Worm (Caenorhabditis elegans) whole organism, young adult: ENCODE measurements around the gene K11H12.6.
A peak's percentile ranks its signal among the peaks of the same experiment; 100 is the strongest.

Source experiments
- B0019.2 ChIP-seq: fragments of 200-800 bp; sonication (Bioruptor generic); conservative IDR thresholded peaks from 2 replicates; pipeline ENCODE4 v1.3.6; 2022; ENCODE audit warnings: missing genetic modification reagents, missing genetic modification characterization, missing compliant biosample characterization
- B0336.3 ChIP-seq: fragments of 200-800 bp; sonication (Bioruptor generic); IDR thresholded peaks from 2 replicates; pipeline ENCODE4 v1.3.6; 2022; ENCODE audit warnings: missing genetic modification characterization, missing compliant biosample characterization
- F22D6.2 ChIP-seq: sonication (generic microtip); optimal IDR thresholded peaks from 2 replicates; lab custom pipeline; 2016; ENCODE audit warnings: mild to moderate bottlenecking, missing genetic modification characterization, missing compliant biosample characterization
- F23B12.7 ChIP-seq: sonication (generic microtip); optimal IDR thresholded peaks from 2 replicates; lab custom pipeline; 2017; ENCODE audit warnings: missing genetic modification characterization, mild to moderate bottlenecking, missing compliant biosample characterization, antibody characterized with exemption, moderate library complexity; ENCODE audit not compliant: insufficient read depth
- F49E8.2 ChIP-seq: sonication (generic microtip); optimal IDR thresholded peaks from 3 replicates; lab custom pipeline; 2017; ENCODE audit warnings: missing genetic modification characterization, mild to moderate bottlenecking, missing compliant biosample characterization, antibody characterized with exemption, moderate library complexity; ENCODE audit not compliant: insufficient read depth
- F55B11.4 ChIP-seq: sonication (generic microtip); optimal IDR thresholded peaks from 2 replicates; lab custom pipeline; 2016; ENCODE audit warnings: missing compliant biosample characterization, missing genetic modification characterization, borderline replicate concordance; ENCODE audit not compliant: insufficient read depth
- T07F8.4 ChIP-seq: sonication (generic microtip); optimal IDR thresholded peaks from 2 replicates; lab custom pipeline; 2016; ENCODE audit warnings: mild to moderate bottlenecking, missing genetic modification characterization, moderate library complexity, missing compliant biosample characterization
- Y53G8AR.9 ChIP-seq: fragments of 200-800 bp; sonication (Bioruptor generic); conservative IDR thresholded peaks from 2 replicates; pipeline ENCODE4 v1.3.6; 2022; ENCODE audit warnings: missing genetic modification reagents, missing genetic modification characterization, missing compliant biosample characterization
- Y67H2A.10 ChIP-seq: fragments of 200-800 bp; sonication (Bioruptor generic); conservative IDR thresholded peaks from 2 replicates; pipeline ENCODE4 v1.3.6; 2022; ENCODE audit warnings: missing genetic modification reagents, missing genetic modification characterization, missing compliant biosample characterization
- Y95B8A.8 ChIP-seq: fragments of 200-800 bp; sonication (Bioruptor generic); IDR thresholded peaks from 2 replicates; pipeline ENCODE4 v1.3.6; 2022; ENCODE audit warnings: missing genetic modification reagents, missing genetic modification characterization, missing compliant biosample characterization
- ama-1 ChIP-seq, 3 experiments: fragments of 150-350 bp in 1 of 3; sonication (generic microtip) in 2 of 3; optimal IDR thresholded peaks; 2 replicates each; lab custom pipeline; 2014 to 2018; ENCODE audit warnings: missing biosample characterization in 2 of 3, missing genetic modification characterization in 2 of 3, missing genetic modification reagents in 2 of 3
- atf-7 ChIP-seq: sonication (generic microtip); optimal IDR thresholded peaks from 2 replicates; lab custom pipeline; 2017; ENCODE audit warnings: mild to moderate bottlenecking, missing genetic modification characterization, missing compliant biosample characterization
- attf-6 ChIP-seq: fragments of 200-800 bp; sonication (Bioruptor generic); IDR thresholded peaks from 2 replicates; pipeline ENCODE4 v1.3.6; 2022; ENCODE audit warnings: missing genetic modification reagents, missing genetic modification characterization, missing compliant biosample characterization
- bed-2 ChIP-seq: fragments of 200-800 bp; sonication (Bioruptor generic); IDR thresholded peaks from 2 replicates; pipeline ENCODE4 v1.3.6; 2022; ENCODE audit warnings: missing genetic modification reagents, missing genetic modification characterization, missing compliant biosample characterization
- cebp-2 ChIP-seq: fragments of 200-800 bp; sonication (Bioruptor generic); IDR thresholded peaks from 2 replicates; pipeline ENCODE4 v1.3.6; 2022; ENCODE audit warnings: missing genetic modification characterization, missing compliant biosample characterization
- ceh-91 ChIP-seq: fragments of 200-800 bp; sonication (Bioruptor generic); IDR thresholded peaks from 2 replicates; pipeline ENCODE4 v1.3.6; 2022; ENCODE audit warnings: missing genetic modification reagents, missing genetic modification characterization, missing compliant biosample characterization
- dpff-1 ChIP-seq: sonication (generic microtip); optimal IDR thresholded peaks from 2 replicates; lab custom pipeline; 2017; ENCODE audit warnings: mild to moderate bottlenecking, missing genetic modification characterization, missing compliant biosample characterization
- dpl-1 ChIP-seq: fragments of 150-350 bp; optimal IDR thresholded peaks from 2 replicates; lab custom pipeline; 2014; ENCODE audit warnings: missing biosample characterization, missing genetic modification reagents, missing genetic modification characterization
- egl-18 ChIP-seq: fragments of 200-800 bp; sonication (Bioruptor generic); IDR thresholded peaks from 2 replicates; pipeline ENCODE4 v1.3.6; 2022; ENCODE audit warnings: missing genetic modification reagents, missing genetic modification characterization, missing compliant biosample characterization
- egl-44 ChIP-seq: fragments of 200-800 bp; sonication (Bioruptor generic); IDR thresholded peaks from 2 replicates; pipeline ENCODE4 v1.3.6; 2022; ENCODE audit warnings: missing genetic modification reagents, missing genetic modification characterization, missing compliant biosample characterization
- him-1 ChIP-seq: sonication (generic microtip); optimal IDR thresholded peaks from 2 replicates; lab custom pipeline; 2016; ENCODE audit warnings: missing genotype, missing genetic modification reagents, missing genetic modification characterization, missing compliant biosample characterization
- let-607 ChIP-seq, 2 experiments: fragments of 200-800 bp in 1 of 2; sonication (Bioruptor generic) in 1 of 2; sonication (generic microtip) in 1 of 2; optimal IDR thresholded peaks; 2 replicates each; lab custom pipeline; 2016 to 2018; ENCODE audit warnings: mild to moderate bottlenecking in 2 of 2, missing compliant biosample characterization in 2 of 2, missing genetic modification characterization in 2 of 2, moderate library complexity in 2 of 2, missing genotype in 1 of 2
- lin-35 ChIP-seq, 3 experiments: fragments of 150-350 bp in 2 of 3; sonication (generic microtip) in 1 of 3; optimal IDR thresholded peaks; 2 replicates each; lab custom pipeline; 2014 to 2018; ENCODE audit warnings: missing biosample characterization in 3 of 3, missing genetic modification characterization in 3 of 3, missing genetic modification reagents in 3 of 3
- lin-40 ChIP-seq: sonication (generic microtip); optimal IDR thresholded peaks from 2 replicates; lab custom pipeline; 2016; ENCODE audit warnings: missing genetic modification characterization, mild to moderate bottlenecking, missing compliant biosample characterization, missing genotype, missing genetic modification reagents
- madf-3 ChIP-seq: fragments of 200-800 bp; sonication (Bioruptor generic); IDR thresholded peaks from 2 replicates; pipeline ENCODE4 v1.3.6; 2022; ENCODE audit warnings: missing genetic modification reagents, missing genetic modification characterization, missing compliant biosample characterization
- madf-8 ChIP-seq: fragments of 200-800 bp; sonication (Bioruptor generic); conservative IDR thresholded peaks from 2 replicates; pipeline ENCODE4 v1.3.6; 2022; ENCODE audit warnings: missing genetic modification reagents, missing genetic modification characterization, missing compliant biosample characterization
- nfya-1 ChIP-seq: sonication (generic microtip); optimal IDR thresholded peaks from 2 replicates; lab custom pipeline; 2017; ENCODE audit warnings: antibody characterized with exemption, missing compliant biosample characterization, missing genetic modification characterization, borderline replicate concordance; ENCODE audit not compliant: insufficient read depth
- nfyb-1 ChIP-seq: fragments of 200-800 bp; sonication (Bioruptor generic); IDR thresholded peaks from 2 replicates; pipeline ENCODE4 v1.3.6; 2022; ENCODE audit warnings: missing genetic modification reagents, missing genetic modification characterization, missing compliant biosample characterization
- nhr-120 ChIP-seq: fragments of 200-800 bp; sonication (Bioruptor generic); IDR thresholded peaks from 2 replicates; pipeline ENCODE4 v1.3.6; 2022; ENCODE audit warnings: missing genetic modification characterization, missing compliant biosample characterization
- pbrm-1 ChIP-seq: fragments of 200-800 bp; sonication (Bioruptor generic); IDR thresholded peaks from 2 replicates; pipeline ENCODE4 v1.3.6; 2022; ENCODE audit warnings: missing genetic modification reagents, missing genetic modification characterization, missing compliant biosample characterization
- pha-4 ChIP-seq: fragments of 150-350 bp; sonication (generic microtip); optimal IDR thresholded peaks from 2 replicates; lab custom pipeline; 2014; ENCODE audit warnings: missing biosample characterization, missing genetic modification reagents, missing genetic modification characterization
- rpc-1 ChIP-seq, 2 experiments: fragments of 150-350 bp in 1 of 2; sonication (generic microtip) in 1 of 2; optimal IDR thresholded peaks; 2 replicates each; lab custom pipeline; 2014 to 2018; ENCODE audit warnings: missing biosample characterization in 1 of 2, missing genetic modification characterization in 1 of 2, missing genetic modification reagents in 1 of 2, missing genotype in 1 of 2
- sdz-38 ChIP-seq: sonication (generic microtip); optimal IDR thresholded peaks from 2 replicates; lab custom pipeline; 2016; ENCODE audit warnings: missing genotype, missing genetic modification characterization, missing compliant biosample characterization
- snpc-3.4 ChIP-seq: sonication (generic microtip); optimal IDR thresholded peaks from 2 replicates; lab custom pipeline; 2017; ENCODE audit warnings: missing genetic modification characterization, mild to moderate bottlenecking, missing compliant biosample characterization, antibody characterized with exemption, moderate library complexity, missing genotype, missing genetic modification reagents
- snpc-4 ChIP-seq, 5 experiments: fragments of 150-350 bp in 1 of 5; sonication (generic microtip) in 4 of 5; optimal IDR thresholded peaks; 2 replicates each; lab custom pipeline; 2014 to 2018; ENCODE audit warnings: missing genetic modification characterization in 5 of 5, missing biosample characterization in 3 of 5, antibody characterized with exemption in 2 of 5, mild to moderate bottlenecking in 2 of 5, missing compliant biosample characterization in 2 of 5, missing genotype in 2 of 5, moderate library complexity in 2 of 5, missing genetic modification reagents in 1 of 5
- somi-1 ChIP-seq: fragments of 200-800 bp; sonication (Bioruptor generic); optimal IDR thresholded peaks from 2 replicates; lab custom pipeline; 2018; ENCODE audit warnings: mild to moderate bottlenecking, missing genetic modification characterization, missing compliant biosample characterization
- sptf-2 ChIP-seq: fragments of 200-800 bp; sonication (Bioruptor generic); optimal IDR thresholded peaks from 2 replicates; lab custom pipeline; 2018; ENCODE audit warnings: mild to moderate bottlenecking, missing genetic modification characterization, missing compliant biosample characterization
- ztf-18 ChIP-seq: sonication (generic microtip); optimal IDR thresholded peaks from 2 replicates; lab custom pipeline; 2016; ENCODE audit warnings: missing genotype, mild to moderate bottlenecking, missing genetic modification characterization, missing compliant biosample characterization
- ztf-25 ChIP-seq: fragments of 200-800 bp; sonication (Bioruptor generic); IDR thresholded peaks from 2 replicates; pipeline ENCODE4 v1.3.6; 2022; ENCODE audit warnings: missing genetic modification reagents, missing genetic modification characterization, missing compliant biosample characterization
- ztf-26 ChIP-seq: sonication (generic microtip); optimal IDR thresholded peaks from 2 replicates; lab custom pipeline; 2017; ENCODE audit warnings: missing genetic modification characterization, missing compliant biosample characterization
- ztf-6 ChIP-seq: fragments of 200-800 bp; sonication (Bioruptor generic); IDR thresholded peaks from 2 replicates; pipeline ENCODE4 v1.3.6; 2022; ENCODE audit warnings: missing genetic modification reagents, missing genetic modification characterization, missing compliant biosample characterization

The K11H12.6 gene

DNA sequence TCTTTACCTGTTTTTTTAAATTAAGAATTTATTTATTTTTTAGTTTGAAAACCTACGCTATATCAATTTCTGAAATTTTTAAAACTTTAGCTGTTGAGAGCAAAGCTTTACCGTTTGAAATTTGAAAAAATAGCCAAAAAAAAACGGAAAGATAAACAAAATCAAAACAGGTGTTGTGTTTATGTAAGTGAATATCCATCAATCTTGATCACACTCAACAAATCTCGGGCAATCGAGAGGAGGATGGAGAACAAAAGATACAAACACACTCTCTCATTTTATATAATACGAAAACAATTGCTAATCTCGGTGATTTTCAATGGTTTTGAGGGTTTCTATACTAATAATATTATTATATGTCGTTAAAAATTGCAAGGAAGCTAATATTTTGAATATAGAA, 5.5 kb upstream of the K11H12.6 start:
- TF ChIP-seq ama-1 (optimal IDR thresholded peaks at IDR 0.05; lab: Kevin White, UChicago) = no peak
- no peak for TF ChIP-seq ama-1 (GFP tag; optimal IDR thresholded peaks at IDR 0.05; lab: Kevin White, UChicago)
- no peak for TF ChIP-seq B0336.3 (GFP tag; lab: Robert Waterston, UW)
- TF ChIP-seq ztf-25 (GFP tag; lab: Robert Waterston, UW) = no peak
- no peak for TF ChIP-seq snpc-4 (GFP tag; optimal IDR thresholded peaks at IDR 0.05; lab: Kevin White, UChicago)
- TF ChIP-seq snpc-4 (tag; optimal IDR thresholded peaks at IDR 0.05; lab: Kevin White, UChicago) = no peak
- no peak for TF ChIP-seq egl-44 (GFP tag; lab: Robert Waterston, UW)
- TF ChIP-seq atf-7 = no peak
- no peak for TF ChIP-seq F23B12.7 (tag; lab: Kevin White, UChicago)
- TF ChIP-seq sptf-2 = no peak
- TF ChIP-seq dpff-1 = no peak
- TF ChIP-seq pbrm-1 (GFP tag; lab: Robert Waterston, UW) = no peak

DNA sequence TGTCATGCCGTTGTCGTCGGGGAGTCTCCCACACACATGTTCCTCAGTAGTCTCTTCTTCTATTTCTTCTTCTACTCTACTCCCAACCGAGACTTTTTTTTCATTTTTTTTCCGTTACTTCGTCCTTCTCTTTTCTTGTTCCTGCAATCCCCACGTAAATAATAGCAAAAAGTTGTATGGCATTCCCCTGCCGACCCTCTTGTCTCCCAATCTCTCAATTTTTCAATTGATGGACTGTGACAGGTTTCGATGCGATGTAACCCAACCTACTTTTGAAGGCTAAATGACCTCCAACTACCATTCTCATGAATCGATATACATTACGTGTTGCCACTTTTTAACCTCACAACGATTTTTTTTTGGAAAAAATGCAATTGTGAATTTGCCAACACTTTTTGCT, 3.0 kb upstream of the K11H12.6 start:
- TF ChIP-seq ztf-18 (tag; lab: Kevin White, UChicago) (no peak), dpl-1 (GFP tag; lab: Kevin White, UChicago) (no peak), F49E8.2 (tag; lab: Kevin White, UChicago) (no peak), Y67H2A.10 (GFP tag; lab: Robert Waterston, UW) (no peak), madf-3 (GFP tag; lab: Robert Waterston, UW) (no peak), bed-2 (GFP tag; lab: Robert Waterston, UW) (no peak), lin-40 (tag; lab: Kevin White, UChicago) (peak; percentile 6), Y95B8A.8 (no peak), F22D6.2 (tag; lab: Kevin White, UChicago) (no peak), somi-1 (peak; percentile 23), pha-4 (tag; lab: Kevin White, UChicago) (no peak)

DNA sequence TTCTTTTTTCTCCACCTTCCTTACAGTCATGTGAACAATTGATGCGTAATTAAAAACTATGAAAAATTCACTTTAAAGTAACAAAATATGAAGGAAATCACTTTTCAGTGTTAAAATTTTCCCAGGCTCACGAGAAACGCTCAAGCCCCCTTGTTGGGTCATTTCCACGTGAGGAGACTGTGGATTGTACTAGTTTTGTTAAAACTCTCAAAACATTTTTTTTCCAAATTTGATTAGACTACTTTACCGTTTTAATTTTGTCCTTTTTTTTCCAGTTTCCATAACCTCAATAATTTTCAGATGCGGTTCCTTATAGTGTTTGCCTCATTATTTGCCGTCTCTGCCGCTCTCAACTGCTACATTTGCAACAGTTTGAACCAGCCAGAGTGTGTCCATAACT, 1.9 kb upstream of the K11H12.6 start, which contains the start of gene K11H12.7:
Gene K11H12.7, plus strand, starts transcription at position 301 of the 400 bp plus-strand sequence.
- TF ChIP-seq him-1 (tag; lab: Kevin White, UChicago) (no peak), nfyb-1 (no peak), lin-35 (GFP tag; optimal IDR thresholded peaks at IDR 0.05; lab: Kevin White, UChicago) (no peak), let-607 (tag; optimal IDR thresholded peaks at IDR 0.05; lab: Kevin White, UChicago) (no peak), attf-6 (GFP tag; lab: Robert Waterston, UW) (no peak), nfya-1 (tag; lab: Kevin White, UChicago) (no peak), rpc-1 (optimal IDR thresholded peaks at IDR 0.05; lab: Kevin White, UChicago) (no peak), rpc-1 (tag; optimal IDR thresholded peaks at IDR 0.05; lab: Kevin White, UChicago) (no peak), Y53G8AR.9 (GFP tag; lab: Robert Waterston, UW) (no peak), cebp-2 (no peak), F55B11.4 (no peak), ztf-25 (GFP tag; lab: Robert Waterston, UW) (no peak), sdz-38 (no peak), F49E8.2 (tag; lab: Kevin White, UChicago) (no peak), B0019.2 (GFP tag; lab: Robert Waterston, UW) (no peak)

DNA sequence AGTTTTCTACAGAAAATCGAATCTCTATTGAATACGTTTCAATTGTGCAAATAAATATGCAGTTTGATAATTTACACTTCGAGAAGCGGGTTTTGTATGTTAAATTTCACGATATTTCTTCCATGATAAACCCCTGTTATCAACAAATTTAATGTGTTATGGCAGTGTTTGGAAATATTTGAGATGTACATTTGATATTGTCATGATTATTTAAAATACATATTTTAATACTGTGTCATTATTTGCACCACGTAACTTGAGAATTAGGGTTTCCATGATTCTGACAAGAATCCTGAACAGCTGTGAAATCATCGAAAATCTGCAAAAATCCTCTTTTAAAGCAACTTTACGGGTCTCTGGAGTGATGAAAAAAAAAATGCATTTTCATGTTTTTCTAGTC, 3.4 kb downstream of the K11H12.6 start, which contains the start of gene K11H12.11:
Gene K11H12.11, minus strand, starts transcription at position 101 of the 400 bp plus-strand sequence.
- TF ChIP-seq ceh-91 (no peak), egl-18 (GFP tag; lab: Robert Waterston, UW) (no peak), nhr-120 (GFP tag; lab: Robert Waterston, UW) (no peak), T07F8.4 (tag; lab: Kevin White, UChicago) (no peak), ztf-26 (tag; lab: Kevin White, UChicago) (no peak), snpc-3.4 (tag; lab: Kevin White, UChicago) (no peak), ztf-25 (GFP tag; lab: Robert Waterston, UW) (no peak), ztf-6 (GFP tag; lab: Robert Waterston, UW) (no peak), madf-8 (no peak)
